Fruit fly (Drosophila melanogaster) whole organism, embryonic: ENCODE results near the gene CG15414.

ENCODE experiments used
- Ada2b ChIP-seq: fragments of 200-800 bp; sonication (Bioruptor generic); IDR thresholded peaks from 2 replicates; pipeline ENCODE4 v1.3.6; 2022; ENCODE audit warnings: missing biosample characterization, missing genetic modification characterization
- Aef1 ChIP-seq: fragments of 200-800 bp; sonication (Bioruptor generic); IDR thresholded peaks from 3 replicates; pipeline ENCODE4 v1.3.6; 2022; ENCODE audit warnings: missing biosample characterization, missing genetic modification characterization
- Awh ChIP-seq: fragments of 200-800 bp; sonication (Bioruptor generic); IDR thresholded peaks from 2 replicates; pipeline ENCODE4, ENCODE4 v1.3.6; 2022; ENCODE audit warnings: missing biosample characterization, missing genetic modification characterization
- CG11696 ChIP-seq: fragments of 200-800 bp; sonication (Bioruptor generic); IDR thresholded peaks from 2 replicates; pipeline ENCODE4 v1.3.6; 2022; ENCODE audit warnings: missing biosample characterization, missing genetic modification characterization
- CG12104 ChIP-seq: fragments of 200-800 bp; sonication (Bioruptor generic); optimal IDR thresholded peaks from 3 replicates; lab custom pipeline; 2016; ENCODE audit warnings: missing biosample characterization, missing genetic modification characterization
- CG12219 ChIP-seq: fragments of 200-800 bp; sonication (Bioruptor generic); optimal IDR thresholded peaks from 3 replicates; lab custom pipeline; 2018; ENCODE audit warnings: missing biosample characterization, mild to moderate bottlenecking, missing genetic modification characterization
- CG12659 ChIP-seq: fragments of 200-800 bp; sonication (Bioruptor generic); optimal IDR thresholded peaks from 3 replicates; lab custom pipeline; 2017; ENCODE audit warnings: mild to moderate bottlenecking, missing biosample characterization, missing genetic modification reagents, missing genetic modification characterization
- CG12744 ChIP-seq: fragments of 200-800 bp; sonication (Bioruptor generic); optimal IDR thresholded peaks from 2 replicates; lab custom pipeline; 2016; ENCODE audit warnings: missing biosample characterization, missing genetic modification characterization
- CG13424 ChIP-seq: fragments of 200-800 bp; sonication (Bioruptor generic); optimal IDR thresholded peaks from 2 replicates; lab custom pipeline; 2019; ENCODE audit warnings: missing biosample characterization, mild to moderate bottlenecking, missing genetic modification characterization, moderate library complexity
- CG14667 ChIP-seq: fragments of 200-800 bp; sonication (Bioruptor generic); IDR thresholded peaks from 2 replicates; pipeline ENCODE4 v1.3.6; 2022; ENCODE audit warnings: missing biosample characterization, missing genetic modification characterization
- CG16779 ChIP-seq: fragments of 200-800 bp; sonication (Bioruptor generic); IDR thresholded peaks from 2 replicates; pipeline ENCODE4 v1.3.6; 2022; ENCODE audit warnings: missing biosample characterization, missing genetic modification characterization
- CG1792 ChIP-seq: fragments of 200-800 bp; sonication (Bioruptor generic); optimal IDR thresholded peaks from 2 replicates; lab custom pipeline; 2016; ENCODE audit warnings: missing biosample characterization, missing genetic modification characterization
- CG18011 ChIP-seq: fragments of 200-800 bp; sonication (Bioruptor generic); optimal IDR thresholded peaks from 2 replicates; lab custom pipeline; 2017; ENCODE audit warnings: missing biosample characterization, missing genetic modification characterization, mild to moderate bottlenecking, moderate library complexity, missing genotype
- CG4617 ChIP-seq: fragments of 200-800 bp; sonication (Bioruptor generic); optimal IDR thresholded peaks from 3 replicates; lab custom pipeline; 2016; ENCODE audit warnings: missing biosample characterization, missing genetic modification characterization, borderline replicate concordance
- CG8478 ChIP-seq: fragments of >200 bp; optimal IDR thresholded peaks from 2 replicates; lab custom pipeline; 2018
- CG9437 ChIP-seq: fragments of 200-800 bp; sonication (Bioruptor generic); optimal IDR thresholded peaks from 2 replicates; lab custom pipeline; 2018; ENCODE audit warnings: missing biosample characterization, mild to moderate bottlenecking, missing genetic modification characterization
- CG9727 ChIP-seq: fragments of 200-800 bp; sonication (Bioruptor generic); optimal IDR thresholded peaks from 3 replicates; lab custom pipeline; 2017; ENCODE audit warnings: missing biosample characterization, mild to moderate bottlenecking, missing genetic modification characterization
- CG9932 ChIP-seq: fragments of 200-800 bp; sonication (Bioruptor generic); IDR thresholded peaks from 2 replicates; pipeline ENCODE4 v1.3.6; 2022; ENCODE audit warnings: missing biosample characterization, missing genetic modification characterization
- CrebB ChIP-seq: fragments of 200-800 bp; sonication (Bioruptor generic); optimal IDR thresholded peaks from 3 replicates; lab custom pipeline; 2018; ENCODE audit warnings: missing biosample characterization, mild to moderate bottlenecking, missing genetic modification characterization
- Ets65A ChIP-seq: fragments of 200-800 bp; sonication (Bioruptor generic); peaks from one replicate; lab custom pipeline; 2016; ENCODE audit warnings: missing biosample characterization, missing genetic modification characterization
- Hr78 ChIP-seq, 2 experiments: fragments of 200-800 bp in 1 of 2; fragments of >200 bp in 1 of 2; sonication (Bioruptor generic) in 1 of 2; optimal IDR thresholded peaks; 2 replicates each; lab custom pipeline; 2017 to 2019; ENCODE audit warnings: missing biosample characterization in 2 of 2, missing genetic modification characterization in 2 of 2, mild to moderate bottlenecking in 1 of 2, moderate library complexity in 1 of 2
- MBD-R2 ChIP-seq: fragments of 200-800 bp; sonication (Bioruptor generic); IDR thresholded peaks from 2 replicates; pipeline ENCODE4 v1.3.6; 2022; ENCODE audit warnings: missing biosample characterization, missing genetic modification characterization
- MTF-1 ChIP-seq: fragments of 200-800 bp; sonication (Bioruptor generic); optimal IDR thresholded peaks from 2 replicates; lab custom pipeline; 2018; ENCODE audit warnings: missing biosample characterization, mild to moderate bottlenecking, missing genetic modification characterization, borderline replicate concordance
- Optix ChIP-seq: fragments of 200-800 bp; sonication (Bioruptor generic); IDR thresholded peaks from 3 replicates; pipeline ENCODE4 v1.3.6; 2022; ENCODE audit warnings: missing biosample characterization, missing genetic modification characterization
- PHDP ChIP-seq: fragments of 200-800 bp; sonication (Bioruptor generic); optimal IDR thresholded peaks from 3 replicates; lab custom pipeline; 2018; ENCODE audit warnings: missing biosample characterization, mild to moderate bottlenecking, missing genetic modification characterization, moderate library complexity
- Ravus ChIP-seq: fragments of 200-800 bp; sonication (Bioruptor generic); IDR thresholded peaks from 2 replicates; pipeline ENCODE4 v1.3.6; 2022; ENCODE audit warnings: missing biosample characterization, missing genetic modification characterization
- Tbp ChIP-seq: fragments of >200 bp; optimal IDR thresholded peaks from 2 replicates; lab custom pipeline; 2018; ENCODE audit warnings: missing biosample characterization, missing genetic modification characterization
- abd-A ChIP-seq: fragments of 200-800 bp; sonication (Bioruptor generic); optimal IDR thresholded peaks from 3 replicates; lab custom pipeline; 2019; ENCODE audit warnings: missing biosample characterization, mild to moderate bottlenecking, missing genetic modification characterization, moderate library complexity
- az2 ChIP-seq: fragments of 200-800 bp; sonication (Bioruptor generic); optimal IDR thresholded peaks from 3 replicates; lab custom pipeline; 2016; ENCODE audit warnings: missing biosample characterization, missing genetic modification characterization
- chinmo ChIP-seq: fragments of 200-800 bp; sonication (Bioruptor generic); IDR thresholded peaks from 4 replicates; pipeline ENCODE4 v1.3.6; 2022; ENCODE audit warnings: missing biosample characterization, missing genetic modification characterization; ENCODE audit not compliant: partially characterized antibody
- chm ChIP-seq: fragments of 200-800 bp; sonication (Bioruptor generic); IDR thresholded peaks from 2 replicates; pipeline ENCODE4 v1.3.6; 2022; ENCODE audit warnings: missing biosample characterization, missing genetic modification characterization
- ewg ChIP-seq: fragments of 200-800 bp; sonication (Bioruptor generic); optimal IDR thresholded peaks from 3 replicates; lab custom pipeline; 2017; ENCODE audit warnings: mild to moderate bottlenecking, missing biosample characterization, missing genetic modification reagents, missing genetic modification characterization
- fd64A ChIP-seq: fragments of 200-800 bp; sonication (Bioruptor generic); optimal IDR thresholded peaks from 3 replicates; lab custom pipeline; 2018; ENCODE audit warnings: missing biosample characterization, mild to moderate bottlenecking, missing genetic modification characterization
- fru ChIP-seq: fragments of >200 bp; optimal IDR thresholded peaks from 2 replicates; lab custom pipeline; 2017
- inv ChIP-seq: fragments of 200-800 bp; sonication (Bioruptor generic); IDR thresholded peaks from 2 replicates; pipeline ENCODE4 v1.3.6; 2022; ENCODE audit warnings: missing biosample characterization, missing genetic modification characterization; ENCODE audit not compliant: partially characterized antibody
- kah ChIP-seq: fragments of 200-800 bp; sonication (Bioruptor generic); optimal IDR thresholded peaks from 2 replicates; lab custom pipeline; 2018; ENCODE audit warnings: missing biosample characterization, mild to moderate bottlenecking, missing genetic modification characterization
- lab ChIP-seq: fragments of 200-800 bp; sonication (Bioruptor generic); optimal IDR thresholded peaks from 3 replicates; lab custom pipeline; 2017; ENCODE audit warnings: missing biosample characterization, missing genetic modification characterization, mild to moderate bottlenecking, moderate library complexity, missing genetic modification reagents
- mld ChIP-seq: fragments of 200-800 bp; sonication (Bioruptor generic); IDR thresholded peaks from 3 replicates; pipeline ENCODE4 v1.3.6; 2022; ENCODE audit warnings: missing biosample characterization, missing genetic modification characterization; ENCODE audit not compliant: partially characterized antibody
- oc ChIP-seq: fragments of 200-800 bp; sonication (Bioruptor generic); optimal IDR thresholded peaks from 2 replicates; lab custom pipeline; 2018; ENCODE audit warnings: missing biosample characterization, mild to moderate bottlenecking, missing genetic modification characterization, moderate library complexity
- pb ChIP-seq: fragments of 200-800 bp; sonication (Bioruptor generic); optimal IDR thresholded peaks from 3 replicates; lab custom pipeline; 2016; ENCODE audit warnings: missing biosample characterization, missing genetic modification characterization
- row ChIP-seq: fragments of 200-800 bp; sonication (Bioruptor generic); IDR thresholded peaks from 3 replicates; pipeline ENCODE4 v1.3.6; 2022; ENCODE audit warnings: missing biosample characterization, missing genetic modification characterization
- shn ChIP-seq: fragments of 200-800 bp; sonication (Bioruptor generic); optimal IDR thresholded peaks from 3 replicates; lab custom pipeline; 2016; ENCODE audit warnings: missing biosample characterization, missing genetic modification characterization
- tin ChIP-seq: fragments of 200-800 bp; sonication (Bioruptor generic); optimal IDR thresholded peaks from 3 replicates; lab custom pipeline; 2016; ENCODE audit warnings: missing biosample characterization, missing genetic modification characterization
- unpg ChIP-seq: fragments of 200-800 bp; sonication (Bioruptor generic); optimal IDR thresholded peaks from 3 replicates; lab custom pipeline; 2018; ENCODE audit warnings: missing biosample characterization, mild to moderate bottlenecking, missing genetic modification characterization, moderate library complexity
- z ChIP-seq: fragments of 200-800 bp; sonication (Bioruptor generic); IDR thresholded peaks from 3 replicates; pipeline ENCODE4 v1.3.6; 2022; ENCODE audit warnings: missing biosample characterization, missing genetic modification characterization
- zen2 ChIP-seq: fragments of 200-800 bp; sonication (Bioruptor generic); IDR thresholded peaks from 3 replicates; pipeline ENCODE4 v1.3.6; 2022; ENCODE audit warnings: missing biosample characterization, missing genetic modification characterization; ENCODE audit not compliant: partially characterized antibody

CG15414 gene

DNA sequence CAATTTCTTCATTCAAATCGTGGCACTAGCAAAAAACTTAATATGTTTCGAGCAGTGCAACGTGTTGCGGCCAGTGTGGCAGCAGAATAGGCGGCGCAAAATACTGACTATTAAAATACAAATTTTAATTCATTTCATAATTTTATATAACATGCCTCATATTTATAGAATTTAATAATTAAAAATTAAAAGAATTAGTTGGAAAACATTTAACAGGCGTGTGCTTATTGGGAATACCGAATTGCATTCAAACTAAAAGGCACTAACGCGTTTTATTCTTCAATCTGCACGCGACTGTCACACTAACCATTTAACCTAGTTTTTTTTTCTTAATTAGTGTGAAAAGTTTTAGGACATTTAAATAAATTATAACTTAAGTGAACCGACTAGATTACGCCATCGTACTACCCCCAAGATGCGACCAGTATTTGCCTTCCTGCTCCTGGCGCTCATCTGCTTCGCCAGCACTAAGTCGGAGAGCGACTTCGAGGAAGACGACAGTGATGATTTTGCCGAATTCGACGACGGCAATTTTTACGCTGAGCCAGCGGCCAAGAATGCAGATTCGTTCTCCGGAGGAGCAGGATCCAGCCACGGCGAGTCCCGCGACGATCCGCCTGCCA, 23.8 kb upstream of the CG15414 start, which contains the start of the genes LeuRS and CG17593 (continued):
- TF ChIP-seq CG1792 (GFP tag; lab: Kevin White, UChicago): no peak
- no peak for TF ChIP-seq mld (GFP tag; lab: Robert Waterston, UW)
- no peak for TF ChIP-seq CG14667 (GFP tag; lab: Robert Waterston, UW)
- no peak for TF ChIP-seq z (GFP tag; lab: Robert Waterston, UW)
- no peak for TF ChIP-seq MTF-1
- TF ChIP-seq Hr78 (GFP tag; optimal IDR thresholded peaks at IDR 0.05; lab: Kevin White, UChicago): no peak
- no peak for TF ChIP-seq oc (tag; lab: Kevin White, UChicago)
- TF ChIP-seq CG12219 (GFP tag; lab: Kevin White, UChicago): no peak
- TF ChIP-seq CG18011 (GFP tag; lab: Kevin White, UChicago): no peak
- TF ChIP-seq CG12744: no peak
- no peak for TF ChIP-seq CrebB (tag; lab: Kevin White, UChicago)
- no peak for TF ChIP-seq abd-A

DNA sequence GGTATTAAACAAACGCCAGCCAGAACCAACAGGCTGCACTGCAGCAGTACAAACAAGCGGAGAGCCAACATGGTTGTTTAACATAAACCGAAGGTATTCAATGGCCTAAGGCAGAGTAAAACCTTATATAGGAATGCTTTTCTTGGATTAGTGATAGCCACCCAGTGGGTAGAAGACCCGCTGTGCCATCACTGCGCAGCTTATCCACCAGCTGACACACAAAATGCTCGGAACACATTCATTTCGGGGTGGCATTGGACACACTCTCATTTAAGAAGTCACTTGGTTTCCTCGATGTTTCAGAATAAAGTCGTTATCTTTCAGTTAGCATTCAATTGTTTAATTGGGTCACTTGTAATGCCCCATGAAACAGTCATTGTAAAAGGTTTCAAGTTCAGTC, 19.1 kb upstream of the CG15414 start, which contains the start of gene CG31954:
Gene CG31954, minus strand, starts transcription at position 101 of the 400 bp plus-strand sequence.
- TF ChIP-seq Ets65A: no peak
- TF ChIP-seq fru: no peak
- TF ChIP-seq lab: no peak
- no peak for TF ChIP-seq CG11696 (GFP tag; lab: Robert Waterston, UW)
- no peak for TF ChIP-seq ewg (GFP tag; lab: Kevin White, UChicago)
- TF ChIP-seq Ravus: no peak
- TF ChIP-seq CG16779 (GFP tag; lab: Robert Waterston, UW): no peak
- no peak for TF ChIP-seq Aef1 (GFP tag; lab: Robert Waterston, UW)
- no peak for TF ChIP-seq chm
- TF ChIP-seq shn: no peak
- no peak for TF ChIP-seq Tbp (GFP tag; lab: Kevin White, UChicago)
- no peak for TF ChIP-seq CG14667 (GFP tag; lab: Robert Waterston, UW)

DNA sequence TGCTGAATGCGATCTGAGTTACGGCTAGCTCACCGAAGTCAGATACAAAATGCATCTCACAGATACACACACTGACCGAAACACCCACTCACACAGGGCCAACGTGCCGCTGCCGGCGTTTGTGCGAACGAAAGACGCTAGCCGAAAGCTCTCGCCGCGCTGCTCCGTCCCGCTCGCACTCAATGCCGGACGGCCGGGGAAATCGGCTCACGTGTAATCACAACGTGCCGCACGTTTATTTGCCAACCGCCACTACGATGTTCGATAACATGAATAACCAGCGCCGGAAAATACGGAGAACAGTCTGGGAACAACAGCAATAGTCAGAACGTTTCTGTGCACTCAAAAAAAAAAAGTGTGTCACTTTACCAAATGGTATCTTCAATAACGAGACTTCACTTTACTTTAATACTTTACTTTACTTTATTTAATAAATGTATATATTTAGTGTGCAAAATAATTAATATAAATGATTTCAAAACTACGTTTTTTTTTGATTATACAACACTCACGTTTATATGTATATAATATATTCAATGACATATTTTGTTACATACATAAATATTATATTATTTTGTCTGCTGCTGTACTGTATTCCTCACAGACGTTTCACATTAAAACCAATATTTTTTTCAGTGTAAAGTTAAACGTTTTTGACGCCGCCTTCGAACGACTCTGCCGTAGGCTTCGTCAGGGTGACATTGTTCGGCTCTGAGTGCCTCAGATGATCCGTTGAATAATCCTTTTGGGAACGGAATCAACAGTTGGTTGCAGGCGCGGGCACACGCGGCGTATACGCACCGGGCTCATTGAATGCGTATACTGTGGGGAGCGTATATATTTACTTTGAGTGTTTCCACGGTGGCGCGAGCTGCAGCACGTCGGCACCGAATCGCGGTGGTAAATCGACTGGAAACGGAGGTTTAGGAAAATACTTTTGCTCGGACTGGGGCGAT, 16.6 kb upstream of the CG15414 start, which contains the start of gene tim:
Gene tim, minus strand, starts transcription at position 911 of the 956 bp plus-strand sequence.
- TF ChIP-seq tin: peak; percentile 5
- TF ChIP-seq chinmo (GFP tag; lab: Robert Waterston, UW): peak; percentile 67; the same call in 1 of the 4 replicates
- TF ChIP-seq MBD-R2: no peak; the same call in 1 of the 2 replicates
- no peak for TF ChIP-seq pb (GFP tag; lab: Kevin White, UChicago)
- peak; percentile 7; the same call in 1 of the 2 replicates for TF ChIP-seq CG9932 (GFP tag; lab: Robert Waterston, UW)
- no peak for TF ChIP-seq Ada2b (GFP tag; lab: Robert Waterston, UW)
- TF ChIP-seq CG9727 (GFP tag; lab: Kevin White, UChicago): peak; percentile 43
- no peak for TF ChIP-seq CG4617 (GFP tag; lab: Kevin White, UChicago)
- TF ChIP-seq zen2 (GFP tag; lab: Robert Waterston, UW): 0 out of 3 replicates have a peak, but pooled peaks have one; percentile 8
- peak; percentile 31 for TF ChIP-seq CG12104
- TF ChIP-seq CG9437 (GFP tag; lab: Kevin White, UChicago): peak; percentile 73
- TF ChIP-seq Awh: no peak
- TF ChIP-seq fd64A (GFP tag; lab: Kevin White, UChicago): no peak
- peak; percentile 9 for TF ChIP-seq az2 (GFP tag; lab: Kevin White, UChicago)
- TF ChIP-seq Optix (GFP tag; lab: Robert Waterston, UW): no peak
- peak; percentile 66 for TF ChIP-seq PHDP (tag; lab: Kevin White, UChicago)
- TF ChIP-seq CG13424 (tag; lab: Kevin White, UChicago): peak; percentile 56
- TF ChIP-seq unpg (GFP tag; lab: Kevin White, UChicago): peak; percentile 58
- TF ChIP-seq CG12659 (GFP tag; lab: Kevin White, UChicago): peak; percentile 40
- no peak for TF ChIP-seq inv (GFP tag; lab: Robert Waterston, UW)
- TF ChIP-seq row: peak; percentile 36; the same call in 2 of the 3 replicates
- peak; percentile 75 for TF ChIP-seq kah (GFP tag; lab: Kevin White, UChicago)
- TF ChIP-seq CG8478 (lab: Kevin White, UChicago): no peak
